Worm (Caenorhabditis elegans) whole organism, young adult: Measurements from ENCODE around the gene ZK84.1.

ENCODE experiments used
- B0261.1 ChIP-seq: sonication (generic microtip); optimal IDR thresholded peaks from 2 replicates; lab custom pipeline; 2016; ENCODE audit warnings: mild to moderate bottlenecking, missing genetic modification characterization, moderate library complexity, missing compliant biosample characterization
- B0336.3 ChIP-seq: fragments of 200-800 bp; sonication (Bioruptor generic); IDR thresholded peaks from 2 replicates; pipeline ENCODE4 v1.3.6; 2022; ENCODE audit warnings: missing genetic modification characterization, missing compliant biosample characterization
- C06A6.2 ChIP-seq: fragments of 200-800 bp; sonication (Bioruptor generic); conservative IDR thresholded peaks from 2 replicates; pipeline ENCODE4 v1.3.6; 2022; ENCODE audit warnings: missing genetic modification characterization, missing compliant biosample characterization
- F22D6.2 ChIP-seq: sonication (generic microtip); optimal IDR thresholded peaks from 2 replicates; lab custom pipeline; 2016; ENCODE audit warnings: mild to moderate bottlenecking, missing genetic modification characterization, missing compliant biosample characterization
- F23B12.7 ChIP-seq: sonication (generic microtip); optimal IDR thresholded peaks from 2 replicates; lab custom pipeline; 2017; ENCODE audit warnings: missing genetic modification characterization, mild to moderate bottlenecking, missing compliant biosample characterization, antibody characterized with exemption, moderate library complexity; ENCODE audit not compliant: insufficient read depth
- F37B4.10 ChIP-seq: fragments of 200-800 bp; sonication (Bioruptor generic); IDR thresholded peaks from 2 replicates; pipeline ENCODE4 v1.3.6; 2022; ENCODE audit warnings: missing genetic modification characterization, missing compliant biosample characterization
- F49E8.2 ChIP-seq: sonication (generic microtip); optimal IDR thresholded peaks from 3 replicates; lab custom pipeline; 2017; ENCODE audit warnings: missing genetic modification characterization, mild to moderate bottlenecking, missing compliant biosample characterization, antibody characterized with exemption, moderate library complexity; ENCODE audit not compliant: insufficient read depth
- F55B11.4 ChIP-seq: sonication (generic microtip); optimal IDR thresholded peaks from 2 replicates; lab custom pipeline; 2016; ENCODE audit warnings: missing compliant biosample characterization, missing genetic modification characterization, borderline replicate concordance; ENCODE audit not compliant: insufficient read depth
- F57C9.4 ChIP-seq: sonication (generic microtip); optimal IDR thresholded peaks from 2 replicates; lab custom pipeline; 2017; ENCODE audit warnings: mild to moderate bottlenecking, missing genetic modification characterization, missing compliant biosample characterization
- K12H6.12 ChIP-seq: fragments of 200-800 bp; sonication (Bioruptor generic); optimal IDR thresholded peaks from 2 replicates; lab custom pipeline; 2018; ENCODE audit warnings: mild to moderate bottlenecking, missing genetic modification characterization, missing compliant biosample characterization
- T26A5.8 ChIP-seq: sonication (generic microtip); optimal IDR thresholded peaks from 2 replicates; lab custom pipeline; 2016; ENCODE audit warnings: missing genetic modification characterization, missing compliant biosample characterization
- Y53G8AR.9 ChIP-seq: fragments of 200-800 bp; sonication (Bioruptor generic); conservative IDR thresholded peaks from 2 replicates; pipeline ENCODE4 v1.3.6; 2022; ENCODE audit warnings: missing genetic modification reagents, missing genetic modification characterization, missing compliant biosample characterization
- Y56A3A.18 ChIP-seq: fragments of 200-800 bp; sonication (Bioruptor generic); IDR thresholded peaks from 2 replicates; pipeline ENCODE4 v1.3.6; 2022; ENCODE audit warnings: missing genetic modification reagents, missing genetic modification characterization, missing compliant biosample characterization
- Y79H2A.3 ChIP-seq: fragments of 200-800 bp; sonication (Bioruptor generic); conservative IDR thresholded peaks from 2 replicates; pipeline ENCODE4 v1.3.6; 2022; ENCODE audit warnings: missing genetic modification reagents, missing genetic modification characterization, missing compliant biosample characterization
- aptf-2 ChIP-seq: fragments of 200-800 bp; sonication (Bioruptor generic); conservative IDR thresholded peaks from 2 replicates; pipeline ENCODE4 v1.3.6; 2022; ENCODE audit warnings: missing genetic modification reagents, missing genetic modification characterization, missing compliant biosample characterization
- aptf-3 ChIP-seq: fragments of 200-800 bp; sonication (Bioruptor generic); IDR thresholded peaks from 2 replicates; pipeline ENCODE4 v1.3.6; 2022; ENCODE audit warnings: missing genetic modification characterization, missing compliant biosample characterization
- attf-3 ChIP-seq: fragments of 200-800 bp; sonication (Bioruptor generic); conservative IDR thresholded peaks from 2 replicates; pipeline ENCODE4 v1.3.6; 2022; ENCODE audit warnings: missing genetic modification reagents, missing genetic modification characterization, missing compliant biosample characterization
- cebp-1 ChIP-seq, 2 experiments: fragments of 200-800 bp in 1 of 2; sonication (Bioruptor generic) in 1 of 2; sonication (generic microtip) in 1 of 2; IDR thresholded peaks in 1 of 2; optimal IDR thresholded peaks in 1 of 2; 2 replicates each; pipeline versions ENCODE4 v1.3.6 to Lab custom; 2017 to 2022; ENCODE audit warnings: missing compliant biosample characterization in 2 of 2, missing genetic modification characterization in 2 of 2, mild to moderate bottlenecking in 1 of 2, missing genetic modification reagents in 1 of 2, moderate library complexity in 1 of 2
- ceh-27 ChIP-seq: fragments of 200-800 bp; sonication (Bioruptor generic); optimal IDR thresholded peaks from 2 replicates; lab custom pipeline; 2018; ENCODE audit warnings: mild to moderate bottlenecking, missing genetic modification characterization, moderate library complexity, missing compliant biosample characterization
- ceh-58 ChIP-seq: fragments of 200-800 bp; sonication (Bioruptor generic); IDR thresholded peaks from 2 replicates; pipeline ENCODE4 v1.3.6; 2022; ENCODE audit warnings: missing genetic modification characterization, missing compliant biosample characterization
- ekl-4 ChIP-seq: fragments of 200-800 bp; sonication (Bioruptor generic); IDR thresholded peaks from 2 replicates; pipeline ENCODE4 v1.3.6; 2022; ENCODE audit warnings: missing genetic modification reagents, missing genetic modification characterization, missing compliant biosample characterization
- fkh-3 ChIP-seq: sonication (generic microtip); optimal IDR thresholded peaks from 2 replicates; lab custom pipeline; 2016; ENCODE audit warnings: mild to moderate bottlenecking, missing genetic modification characterization, missing compliant biosample characterization
- gei-17 ChIP-seq: fragments of 200-800 bp; sonication (Bioruptor generic); optimal IDR thresholded peaks from 2 replicates; lab custom pipeline; 2018; ENCODE audit warnings: mild to moderate bottlenecking, missing genetic modification characterization, missing compliant biosample characterization
- him-1 ChIP-seq: sonication (generic microtip); optimal IDR thresholded peaks from 2 replicates; lab custom pipeline; 2016; ENCODE audit warnings: missing genotype, missing genetic modification reagents, missing genetic modification characterization, missing compliant biosample characterization
- hmg-1.2 ChIP-seq: fragments of 200-800 bp; sonication (Bioruptor generic); IDR thresholded peaks from 2 replicates; pipeline ENCODE4 v1.3.6; 2022; ENCODE audit warnings: missing genetic modification reagents, missing genetic modification characterization, missing compliant biosample characterization
- let-526 ChIP-seq: fragments of 200-800 bp; sonication (Bioruptor generic); IDR thresholded peaks from 2 replicates; pipeline ENCODE4 v1.3.6; 2022; ENCODE audit warnings: missing genetic modification reagents, missing genetic modification characterization, missing compliant biosample characterization
- lin-35 ChIP-seq, 3 experiments: fragments of 150-350 bp in 2 of 3; sonication (generic microtip) in 1 of 3; optimal IDR thresholded peaks; 2 replicates each; lab custom pipeline; 2014 to 2018; ENCODE audit warnings: missing biosample characterization in 3 of 3, missing genetic modification characterization in 3 of 3, missing genetic modification reagents in 3 of 3
- lin-40 ChIP-seq: sonication (generic microtip); optimal IDR thresholded peaks from 2 replicates; lab custom pipeline; 2016; ENCODE audit warnings: missing genetic modification characterization, mild to moderate bottlenecking, missing compliant biosample characterization, missing genotype, missing genetic modification reagents
- lir-1 ChIP-seq: fragments of 200-800 bp; sonication (Bioruptor generic); conservative IDR thresholded peaks from 2 replicates; pipeline ENCODE4 v1.3.6; 2022; ENCODE audit warnings: missing genetic modification reagents, missing genetic modification characterization, missing compliant biosample characterization
- lsy-27 ChIP-seq: sonication (generic microtip); optimal IDR thresholded peaks from 2 replicates; lab custom pipeline; 2017; ENCODE audit warnings: missing genetic modification characterization, mild to moderate bottlenecking, missing compliant biosample characterization, antibody characterized with exemption, missing genotype, borderline replicate concordance; ENCODE audit not compliant: insufficient read depth
- madf-10 ChIP-seq: sonication (generic microtip); optimal IDR thresholded peaks from 2 replicates; lab custom pipeline; 2016; ENCODE audit warnings: mild to moderate bottlenecking, missing genetic modification characterization, missing compliant biosample characterization
- madf-8 ChIP-seq: fragments of 200-800 bp; sonication (Bioruptor generic); conservative IDR thresholded peaks from 2 replicates; pipeline ENCODE4 v1.3.6; 2022; ENCODE audit warnings: missing genetic modification reagents, missing genetic modification characterization, missing compliant biosample characterization
- mes-4 ChIP-seq: sonication (generic microtip); optimal IDR thresholded peaks from 2 replicates; lab custom pipeline; 2016; ENCODE audit warnings: missing genotype, missing genetic modification characterization, missing compliant biosample characterization
- mxl-1 ChIP-seq: sonication (generic microtip); optimal IDR thresholded peaks from 2 replicates; lab custom pipeline; 2016; ENCODE audit warnings: missing genetic modification characterization, missing compliant biosample characterization
- nhr-27 ChIP-seq: fragments of 200-800 bp; sonication (Bioruptor generic); optimal IDR thresholded peaks from 2 replicates; lab custom pipeline; 2018; ENCODE audit warnings: mild to moderate bottlenecking, missing genetic modification characterization, moderate library complexity, missing compliant biosample characterization
- nhr-80 ChIP-seq: sonication (generic microtip); optimal IDR thresholded peaks from 2 replicates; lab custom pipeline; 2016; ENCODE audit warnings: missing genetic modification characterization, missing compliant biosample characterization
- rcor-1 ChIP-seq: fragments of 200-800 bp; sonication (Bioruptor generic); IDR thresholded peaks from 2 replicates; pipeline ENCODE4 v1.3.6; 2022; ENCODE audit warnings: missing genetic modification reagents, missing genetic modification characterization, missing compliant biosample characterization
- rec-8 ChIP-seq, 2 experiments: sonication (generic microtip); optimal IDR thresholded peaks; 2 replicates each; lab custom pipeline; 2016; ENCODE audit warnings: mild to moderate bottlenecking in 2 of 2, missing genetic modification characterization in 2 of 2, missing genetic modification reagents in 2 of 2, missing genotype in 2 of 2, missing biosample characterization in 1 of 2, missing compliant biosample characterization in 1 of 2, moderate library complexity in 1 of 2
- sdz-38 ChIP-seq: sonication (generic microtip); optimal IDR thresholded peaks from 2 replicates; lab custom pipeline; 2016; ENCODE audit warnings: missing genotype, missing genetic modification characterization, missing compliant biosample characterization
- snpc-1.3 ChIP-seq: sonication (generic microtip); optimal IDR thresholded peaks from 2 replicates; lab custom pipeline; 2017; ENCODE audit warnings: missing genetic modification characterization, mild to moderate bottlenecking, missing compliant biosample characterization, antibody characterized with exemption, moderate library complexity, missing genotype, missing genetic modification reagents; ENCODE audit not compliant: insufficient read depth
- snpc-3.4 ChIP-seq: sonication (generic microtip); optimal IDR thresholded peaks from 2 replicates; lab custom pipeline; 2017; ENCODE audit warnings: missing genetic modification characterization, mild to moderate bottlenecking, missing compliant biosample characterization, antibody characterized with exemption, moderate library complexity, missing genotype, missing genetic modification reagents
- tbx-9 ChIP-seq: sonication (generic microtip); optimal IDR thresholded peaks from 2 replicates; lab custom pipeline; 2016; ENCODE audit warnings: borderline replicate concordance, missing genetic modification characterization, inconsistent platforms, missing compliant biosample characterization
- unc-130 ChIP-seq: sonication (generic microtip); optimal IDR thresholded peaks from 2 replicates; lab custom pipeline; 2016; ENCODE audit warnings: missing genetic modification reagents, missing genetic modification characterization, missing compliant biosample characterization
- zim-3 ChIP-seq: sonication (generic microtip); optimal IDR thresholded peaks from 2 replicates; lab custom pipeline; 2017; ENCODE audit warnings: mild to moderate bottlenecking, missing genetic modification characterization, moderate library complexity, missing compliant biosample characterization
- ztf-18 ChIP-seq: sonication (generic microtip); optimal IDR thresholded peaks from 2 replicates; lab custom pipeline; 2016; ENCODE audit warnings: missing genotype, mild to moderate bottlenecking, missing genetic modification characterization, missing compliant biosample characterization
- ztf-26 ChIP-seq: sonication (generic microtip); optimal IDR thresholded peaks from 2 replicates; lab custom pipeline; 2017; ENCODE audit warnings: missing genetic modification characterization, missing compliant biosample characterization
- ztf-6 ChIP-seq: fragments of 200-800 bp; sonication (Bioruptor generic); IDR thresholded peaks from 2 replicates; pipeline ENCODE4 v1.3.6; 2022; ENCODE audit warnings: missing genetic modification reagents, missing genetic modification characterization, missing compliant biosample characterization

ZK84.1 gene

DNA sequence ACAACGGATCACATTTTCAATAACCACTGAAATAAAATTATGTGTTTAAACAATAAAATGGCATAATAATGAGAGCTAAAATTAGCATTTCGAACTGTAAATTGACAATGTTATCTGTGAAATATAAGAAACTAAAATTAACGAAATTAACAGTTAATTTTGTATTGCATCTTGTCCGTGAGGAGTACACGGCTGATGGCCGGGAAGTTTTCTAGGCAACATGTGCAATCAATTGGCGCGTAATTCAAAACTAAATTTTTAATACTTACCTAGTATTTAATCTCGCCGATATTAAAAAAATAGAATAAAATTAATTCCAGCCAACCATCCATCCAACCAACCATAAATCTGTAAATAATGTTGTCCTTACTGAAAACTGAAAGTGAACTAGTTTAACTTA lies 41.0 kb downstream of the ZK84.1 start:
- TF ChIP-seq lsy-27 (tag; lab: Kevin White, UChicago) (no peak), ztf-26 (no peak), T26A5.8 (no peak), lin-40 (tag; lab: Kevin White, UChicago) (no peak), F37B4.10 (no peak), F22D6.2 (peak; percentile 56), tbx-9 (tag; lab: Kevin White, UChicago) (no peak), rcor-1 (GFP tag; lab: Robert Waterston, UW) (peak; percentile 25; the same call in 1 of the 2 replicates), Y53G8AR.9 (GFP tag; lab: Robert Waterston, UW) (no peak), ztf-18 (peak; percentile 44), gei-17 (GFP tag; lab: Kevin White, UChicago) (no peak), hmg-1.2 (peak; percentile 29; the same call in 1 of the 2 replicates), B0336.3 (GFP tag; lab: Robert Waterston, UW) (no peak), aptf-3 (GFP tag; lab: Robert Waterston, UW) (no peak), F57C9.4 (no peak), sdz-38 (tag; lab: Kevin White, UChicago) (no peak), him-1 (tag; lab: Kevin White, UChicago) (peak; percentile 62), fkh-3 (tag; lab: Kevin White, UChicago) (no peak), ceh-58 (GFP tag; lab: Robert Waterston, UW) (no peak), mes-4 (tag; lab: Kevin White, UChicago) (no peak), aptf-2 (GFP tag; lab: Robert Waterston, UW) (peak; percentile 79), snpc-3.4 (tag; lab: Kevin White, UChicago) (peak; percentile 23), madf-10 (peak; percentile 68), Y56A3A.18 (GFP tag; lab: Robert Waterston, UW) (no peak), nhr-80 (tag; lab: Kevin White, UChicago) (no peak), F23B12.7 (no peak), ztf-6 (GFP tag; lab: Robert Waterston, UW) (no peak), ceh-27 (GFP tag; lab: Kevin White, UChicago) (peak; percentile 73), K12H6.12 (tag; lab: Kevin White, UChicago) (peak; percentile 41), cebp-1 (GFP tag; IDR thresholded peaks at IDR 0.05; lab: Robert Waterston, UW) (no peak), cebp-1 (tag; optimal IDR thresholded peaks at IDR 0.05; lab: Kevin White, UChicago) (no peak), B0261.1 (no peak), Y79H2A.3 (no peak), rec-8 (tag; optimal IDR thresholded peaks at IDR 0.05; lab: Kevin White, UChicago) (peak in 1 of 2 experiments; percentile 56), C06A6.2 (no peak), F55B11.4 (tag; lab: Kevin White, UChicago) (no peak), mxl-1 (tag; lab: Kevin White, UChicago) (no peak), attf-3 (GFP tag; lab: Robert Waterston, UW) (0 out of 2 replicates have a peak, but pooled peaks have one; percentile 25), F49E8.2 (tag; lab: Kevin White, UChicago) (no peak), let-526 (GFP tag; lab: Robert Waterston, UW) (no peak), ekl-4 (peak; percentile 58; the same call in 1 of the 2 replicates), lin-35 (GFP tag; optimal IDR thresholded peaks at IDR 0.05; lab: Kevin White, UChicago) (peak; percentile 6 to 95 (median 65)), snpc-1.3 (peak; percentile 9), unc-130 (GFP tag; lab: Kevin White, UChicago) (peak; percentile 69), lir-1 (GFP tag; lab: Robert Waterston, UW) (peak; percentile 59; the same call in 1 of the 2 replicates), nhr-27 (tag; lab: Kevin White, UChicago) (peak; percentile 36), zim-3 (tag; lab: Kevin White, UChicago) (no peak), madf-8 (GFP tag; lab: Robert Waterston, UW) (peak; percentile 22; the same call in 1 of the 2 replicates)
